Fruit fly (Drosophila melanogaster) whole organism, adult: ENCODE measurements around the gene CG12229.
A peak's percentile ranks its signal among the peaks of the same experiment; 100 is the strongest.

Source experiments
- CG11617 ChIP-seq: fragments of 200-800 bp; sonication (Bioruptor generic); optimal IDR thresholded peaks from 2 replicates; lab custom pipeline; 2017; ENCODE audit warnings: mild to moderate bottlenecking, missing biosample characterization, missing genetic modification reagents, missing genetic modification characterization
- CG12768 ChIP-seq: fragments of 200-800 bp; sonication (Bioruptor generic); optimal IDR thresholded peaks from 2 replicates; lab custom pipeline; 2017; ENCODE audit warnings: missing biosample characterization, missing genetic modification characterization, mild to moderate bottlenecking, moderate library complexity, missing genetic modification reagents
- CG14711 ChIP-seq: fragments of 200-800 bp; sonication (Bioruptor generic); optimal IDR thresholded peaks from 2 replicates; lab custom pipeline; 2018; ENCODE audit warnings: missing biosample characterization, mild to moderate bottlenecking, missing genetic modification characterization, moderate library complexity
- CG1620 ChIP-seq: fragments of 200-800 bp; sonication (Bioruptor generic); optimal IDR thresholded peaks from 2 replicates; lab custom pipeline; 2016; ENCODE audit warnings: missing biosample characterization, missing genetic modification characterization
- CG33017 ChIP-seq: fragments of 200-800 bp; sonication (Bioruptor generic); optimal IDR thresholded peaks from 2 replicates; lab custom pipeline; 2018; ENCODE audit warnings: missing biosample characterization, mild to moderate bottlenecking, missing genetic modification characterization, moderate library complexity
- CG5204 ChIP-seq: fragments of 200-800 bp; sonication (Bioruptor generic); optimal IDR thresholded peaks from 2 replicates; lab custom pipeline; 2016; ENCODE audit warnings: missing biosample characterization, missing genetic modification characterization
- CG7045 ChIP-seq: fragments of 200-800 bp; sonication (Bioruptor generic); optimal IDR thresholded peaks from 2 replicates; lab custom pipeline; 2017; ENCODE audit warnings: missing biosample characterization, mild to moderate bottlenecking, missing genetic modification characterization
- CG7101 ChIP-seq: fragments of 200-800 bp; sonication (Bioruptor generic); optimal IDR thresholded peaks from 2 replicates; lab custom pipeline; 2018; ENCODE audit warnings: missing biosample characterization, mild to moderate bottlenecking, missing genetic modification characterization, moderate library complexity
- Clk ChIP-seq: fragments of 200-800 bp; sonication (Bioruptor generic); optimal IDR thresholded peaks from 2 replicates; lab custom pipeline; 2017; ENCODE audit warnings: missing biosample characterization, missing genetic modification characterization
- Crg-1 ChIP-seq: fragments of 200-800 bp; sonication (Bioruptor generic); optimal IDR thresholded peaks from 2 replicates; lab custom pipeline; 2016; ENCODE audit warnings: missing biosample characterization, missing genetic modification characterization
- Hr96 ChIP-seq: fragments of 200-800 bp; sonication (Bioruptor generic); optimal IDR thresholded peaks from 2 replicates; lab custom pipeline; 2016; ENCODE audit warnings: missing biosample characterization, missing genetic modification characterization
- Mnt ChIP-seq: fragments of 200-800 bp; sonication (Bioruptor generic); optimal IDR thresholded peaks from 2 replicates; lab custom pipeline; 2016; ENCODE audit warnings: missing biosample characterization, mild to moderate bottlenecking, missing genetic modification characterization
- bab1 ChIP-seq: fragments of 200-800 bp; sonication (Bioruptor generic); optimal IDR thresholded peaks from 3 replicates; lab custom pipeline; 2019; ENCODE audit warnings: missing biosample characterization, mild to moderate bottlenecking, missing genetic modification characterization, moderate library complexity
- cic ChIP-seq: fragments of 200-800 bp; sonication (Bioruptor generic); optimal IDR thresholded peaks from 2 replicates; lab custom pipeline; 2017; ENCODE audit warnings: missing biosample characterization, mild to moderate bottlenecking, missing genetic modification characterization, moderate library complexity
- cnc ChIP-seq, 2 experiments: fragments of >200 bp; optimal IDR thresholded peaks; 2 replicates each; lab custom pipeline; 2017
- kay ChIP-seq: fragments of 200-800 bp; sonication (Bioruptor generic); peaks from one replicate; lab custom pipeline; 2016; ENCODE audit warnings: missing biosample characterization, missing genetic modification characterization, borderline replicate concordance
- ovo ChIP-seq: fragments of 200-800 bp; sonication (Bioruptor generic); optimal IDR thresholded peaks from 2 replicates; lab custom pipeline; 2016; ENCODE audit warnings: missing biosample characterization, missing genetic modification characterization
- pad ChIP-seq: fragments of 200-800 bp; sonication (Bioruptor generic); optimal IDR thresholded peaks from 3 replicates; lab custom pipeline; 2017; ENCODE audit warnings: missing biosample characterization, missing genetic modification characterization, mild to moderate bottlenecking, moderate library complexity, missing genetic modification reagents
- tj ChIP-seq: fragments of 200-800 bp; sonication (Bioruptor generic); optimal IDR thresholded peaks from 3 replicates; lab custom pipeline; 2017; ENCODE audit warnings: missing biosample characterization, mild to moderate bottlenecking, missing genetic modification characterization, moderate library complexity
- toe ChIP-seq: fragments of 200-800 bp; sonication (Bioruptor generic); optimal IDR thresholded peaks from 2 replicates; lab custom pipeline; 2016; ENCODE audit warnings: missing biosample characterization, missing genetic modification characterization

Gene CG12229

DNA sequence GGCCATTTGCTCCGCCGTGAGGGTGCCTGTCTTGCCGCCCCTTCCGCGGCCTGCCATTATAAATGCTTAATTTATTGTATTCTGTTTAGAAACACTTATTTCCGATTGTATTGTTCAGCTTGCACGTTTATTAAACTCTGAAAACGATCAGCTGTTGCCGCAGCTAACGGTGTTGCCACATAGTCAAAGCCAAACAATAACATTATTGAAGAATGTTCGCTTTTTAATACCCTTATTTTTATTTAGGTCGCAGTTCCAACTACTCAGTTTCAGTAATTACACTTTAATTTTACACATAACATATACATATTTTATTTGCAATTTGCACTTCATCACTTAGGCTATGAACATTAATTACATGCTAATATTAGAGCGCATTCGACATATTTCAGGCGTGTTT, 9.2 kb downstream of the CG12229 start, which contains the start of gene Polr3G:
Gene Polr3G, minus strand, starts transcription at position 118 of the 400 bp plus-strand sequence.
- TF ChIP-seq CG11617 (GFP tag; lab: Kevin White, UChicago) (peak; percentile 18), CG7101 (peak; percentile 10), Clk (GFP tag; lab: Kevin White, UChicago) (no peak), Hr96 (GFP tag; lab: Kevin White, UChicago) (no peak), Mnt (peak; percentile 4), cic (GFP tag; lab: Kevin White, UChicago) (no peak), CG12768 (GFP tag; lab: Kevin White, UChicago) (no peak), CG7045 (GFP tag; lab: Kevin White, UChicago) (no peak), toe (GFP tag; lab: Kevin White, UChicago) (no peak), bab1 (GFP tag; lab: Kevin White, UChicago) (peak; percentile 21), CG1620 (GFP tag; lab: Kevin White, UChicago) (no peak)

DNA sequence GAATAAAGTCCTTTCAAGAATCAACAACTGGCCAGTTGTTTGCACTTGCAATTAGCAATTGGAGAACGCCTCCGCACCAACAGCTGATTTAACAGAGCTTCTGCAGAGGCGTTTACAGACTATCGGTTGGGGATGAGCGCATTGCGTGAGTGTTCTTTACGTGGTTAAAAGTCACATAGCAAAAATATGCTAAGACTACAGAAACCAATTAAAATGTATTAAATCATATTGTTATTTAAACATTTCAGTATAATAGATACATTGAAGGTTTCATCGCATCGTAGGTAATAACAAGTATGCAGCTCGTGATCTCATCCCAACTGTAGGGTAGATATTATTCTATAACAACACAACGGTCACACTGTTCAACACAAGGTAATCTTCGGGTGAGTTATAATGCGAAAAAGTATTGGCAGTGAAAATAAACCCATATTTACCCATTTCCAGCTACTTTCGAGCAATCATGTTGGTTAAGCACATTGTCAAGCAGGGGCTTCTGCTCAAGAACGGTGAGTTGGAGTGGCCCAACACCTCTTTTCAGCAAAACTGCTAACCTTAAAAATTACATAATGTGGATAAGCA, 11.0 kb downstream of the CG12229 start, which contains the start of the genes Sec3 and COX7B:
Gene Sec3, minus strand, starts transcription at position 86 of the 582 bp plus-strand sequence.
Gene COX7B, plus strand, starts transcription at position 346 of the 582 bp plus-strand sequence.
- TF ChIP-seq CG5204 (GFP tag; lab: Kevin White, UChicago) (no peak), pad (GFP tag; lab: Kevin White, UChicago) (peak; percentile 51), CG7101 (peak; percentile 79), CG11617 (GFP tag; lab: Kevin White, UChicago) (peak; percentile 67), Mnt (peak; percentile 72), CG7045 (GFP tag; lab: Kevin White, UChicago) (peak; percentile 45), CG1620 (GFP tag; lab: Kevin White, UChicago) (peak; percentile 80), CG14711 (peak; percentile 66), bab1 (GFP tag; lab: Kevin White, UChicago) (peak; percentile 87), Hr96 (GFP tag; lab: Kevin White, UChicago) (peak; percentile 51), cic (GFP tag; lab: Kevin White, UChicago) (no peak), CG33017 (peak; percentile 53), Clk (GFP tag; lab: Kevin White, UChicago) (no peak), tj (peak; percentile 49), kay (GFP tag; lab: Kevin White, UChicago) (no peak), ovo (peak; percentile 11), cnc (optimal IDR thresholded peaks at IDR 0.05; lab: Kevin White, UChicago) (no peak), toe (GFP tag; lab: Kevin White, UChicago) (peak; percentile 83), CG12768 (GFP tag; lab: Kevin White, UChicago) (peak; percentile 64), Crg-1 (GFP tag; lab: Kevin White, UChicago) (peak; percentile 68)

DNA sequence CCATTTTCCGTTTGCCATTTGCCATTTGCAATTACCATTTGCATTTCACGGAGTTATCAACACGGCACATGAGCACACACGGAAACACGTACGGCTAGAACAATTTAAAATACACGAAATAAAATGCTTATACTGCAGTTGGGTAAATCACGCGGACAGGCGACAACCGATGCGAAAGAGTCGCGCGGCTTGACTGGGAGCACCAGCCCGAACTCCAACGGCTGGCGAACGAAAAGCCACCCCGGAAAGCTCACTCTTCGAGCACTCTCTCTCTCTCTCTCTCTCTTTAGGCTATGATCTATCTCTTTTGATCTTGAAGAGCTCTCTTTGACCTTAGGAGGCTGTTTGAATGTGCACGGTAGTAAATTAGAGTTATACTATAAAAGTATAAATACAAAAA, 14.9 kb downstream of the CG12229 start, which contains the start of gene blot:
Gene blot, minus strand, starts transcription at position 196 of the 400 bp plus-strand sequence.
- TF ChIP-seq CG11617 (GFP tag; lab: Kevin White, UChicago) (no peak), bab1 (GFP tag; lab: Kevin White, UChicago) (peak; percentile 59), tj (peak; percentile 82), CG7101 (peak; percentile 3), Mnt (peak; percentile 45), CG12768 (GFP tag; lab: Kevin White, UChicago) (peak; percentile 18), ovo (no peak), Crg-1 (GFP tag; lab: Kevin White, UChicago) (no peak)

DNA sequence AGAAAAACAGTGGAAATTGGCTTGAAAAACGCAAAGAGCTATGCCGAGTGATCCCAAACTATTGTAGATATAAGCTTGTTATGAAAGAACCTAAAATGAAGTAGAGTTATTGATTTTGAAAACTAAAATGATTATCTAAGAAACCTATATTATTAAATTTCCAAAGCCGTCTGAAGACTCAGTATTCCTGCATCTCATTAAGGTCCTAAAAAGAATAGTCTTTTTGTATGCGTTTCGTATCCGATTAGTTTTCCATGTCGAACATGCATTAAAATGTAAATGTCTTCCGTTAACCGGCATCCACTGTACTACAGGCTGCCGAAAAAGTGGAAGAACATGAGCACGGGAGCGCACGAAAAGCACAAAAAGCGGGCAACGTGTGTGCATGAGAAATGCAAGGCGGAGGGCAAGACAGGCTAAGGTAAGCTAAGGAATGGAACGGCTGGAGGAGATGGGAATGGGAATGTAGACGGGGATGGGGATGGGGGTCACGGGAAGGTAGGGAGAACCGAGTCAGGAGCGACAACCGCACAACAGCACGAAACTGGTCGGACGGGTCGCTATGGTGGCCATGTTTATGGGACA, 15.5 kb downstream of the CG12229 start:
- TF ChIP-seq CG1620 (GFP tag; lab: Kevin White, UChicago) (no peak), Crg-1 (GFP tag; lab: Kevin White, UChicago) (no peak), CG5204 (GFP tag; lab: Kevin White, UChicago) (no peak), CG7101 (no peak), bab1 (GFP tag; lab: Kevin White, UChicago) (no peak), cic (GFP tag; lab: Kevin White, UChicago) (no peak), cnc (optimal IDR thresholded peaks at IDR 0.05; lab: Kevin White, UChicago) (no peak), CG14711 (no peak), toe (GFP tag; lab: Kevin White, UChicago) (no peak), CG12768 (GFP tag; lab: Kevin White, UChicago) (no peak), Clk (GFP tag; lab: Kevin White, UChicago) (no peak), ovo (no peak)

DNA sequence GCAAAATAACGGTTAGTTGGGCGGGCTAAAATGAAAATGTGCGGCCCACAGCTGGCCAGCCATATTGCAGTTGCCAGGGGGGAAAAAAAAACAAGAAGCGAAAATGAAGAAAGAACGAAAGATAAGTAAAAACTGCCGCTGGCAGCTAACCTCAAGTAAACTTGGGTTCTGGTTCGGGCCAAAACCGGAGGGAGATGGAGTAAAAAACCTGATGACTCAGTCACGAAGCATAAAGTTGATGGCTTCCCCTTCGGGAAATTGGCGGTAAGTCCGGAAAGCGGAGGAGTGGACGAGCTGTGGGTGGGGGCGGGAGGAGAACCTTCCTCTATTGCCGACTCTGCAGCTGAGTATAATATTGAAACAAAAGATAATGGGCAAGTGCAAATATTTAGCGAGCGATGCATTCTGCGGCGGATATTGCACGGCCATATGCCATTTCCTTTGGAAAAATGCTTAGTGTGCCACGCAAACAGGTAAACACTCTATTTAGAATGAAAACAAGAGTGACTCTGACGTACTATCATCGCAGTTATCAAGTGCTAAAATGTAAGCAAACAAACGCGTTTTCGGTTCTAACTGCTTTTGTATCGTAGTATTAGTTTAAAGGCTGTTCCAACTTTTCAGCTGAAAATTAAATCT, 17.0 kb downstream of the CG12229 start:
- TF ChIP-seq CG7101 (peak; percentile 32), CG14711 (peak; percentile 18), kay (GFP tag; lab: Kevin White, UChicago) (peak; percentile 76), Crg-1 (GFP tag; lab: Kevin White, UChicago) (peak; percentile 46), cnc (optimal IDR thresholded peaks at IDR 0.05; lab: Kevin White, UChicago) (no peak), CG12768 (GFP tag; lab: Kevin White, UChicago) (peak; percentile 56), CG33017 (peak; percentile 29), CG7045 (GFP tag; lab: Kevin White, UChicago) (peak; percentile 10), CG11617 (GFP tag; lab: Kevin White, UChicago) (peak; percentile 22), cic (GFP tag; lab: Kevin White, UChicago) (peak; percentile 33), toe (GFP tag; lab: Kevin White, UChicago) (no peak), pad (GFP tag; lab: Kevin White, UChicago) (peak; percentile 27), bab1 (GFP tag; lab: Kevin White, UChicago) (no peak), tj (peak; percentile 90)
